Worm (Caenorhabditis elegans): Measurements from ENCODE around the gene Y51H7BR.8.

Gene Y51H7BR.8

DNA sequence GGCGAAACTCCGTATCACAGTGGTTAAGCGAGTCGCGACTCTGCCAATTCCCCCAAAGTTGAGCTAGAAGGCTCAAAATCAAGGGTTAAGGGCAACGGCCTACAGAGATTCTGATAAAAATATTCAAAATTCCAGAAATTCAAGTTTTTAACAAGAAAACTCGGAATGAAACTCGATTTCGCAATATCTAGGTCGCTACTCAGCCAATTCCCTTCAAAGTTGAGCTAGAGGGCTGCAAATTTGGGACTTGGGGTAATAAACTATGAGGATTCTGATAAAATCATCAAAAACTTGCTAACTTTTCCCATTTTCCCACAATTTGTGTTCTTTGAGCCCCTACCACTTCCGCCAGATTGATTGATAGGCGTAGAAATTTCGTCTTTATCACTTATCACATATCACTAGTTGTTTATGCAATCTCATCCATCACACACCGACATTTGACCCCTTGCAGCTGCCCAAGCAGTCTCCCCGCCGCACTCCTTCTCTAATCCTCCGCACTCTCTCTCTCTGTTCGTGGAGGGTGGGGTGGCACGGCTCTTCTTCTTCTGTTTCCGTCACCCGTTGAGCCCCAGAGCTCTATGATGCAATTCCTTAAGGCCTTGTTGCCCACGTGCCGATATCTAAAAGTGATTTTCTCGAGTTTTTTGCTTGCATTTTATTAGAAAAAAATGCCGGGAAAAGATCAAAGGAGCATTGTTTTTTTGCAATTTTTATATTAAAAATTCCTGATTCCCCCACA, 17.2 kb upstream of the Y51H7BR.8 start (continued):
- TF ChIP-seq jun-1 (tag; optimal IDR thresholded peaks at IDR 0.05) (no peak), ceh-20 (GFP tag; IDR thresholded peaks at IDR 0.05) (peak; percentile 57; the same call in 1 of the 2 replicates), duxl-1 (tag; optimal IDR thresholded peaks at IDR 0.05; ENCODE audit: poor library complexity) (no peak), spr-3 (GFP tag; optimal IDR thresholded peaks at IDR 0.05) (no peak), aha-1 (tag) (no peak), dve-1 (tag; optimal IDR thresholded peaks at IDR 0.05; ENCODE audit: insufficient read depth) (peak; percentile 7), spr-1 (tag; optimal IDR thresholded peaks at IDR 0.05) (no peak), zip-2 (tag; optimal IDR thresholded peaks at IDR 0.05) (no peak), sdz-12 (GFP tag; optimal IDR thresholded peaks at IDR 0.05) (no peak), lin-39 (tag; optimal IDR thresholded peaks at IDR 0.05) (no peak), lin-1 (GFP tag; IDR thresholded peaks at IDR 0.05) (no peak), rbr-2 (tag; optimal IDR thresholded peaks at IDR 0.05) (peak; percentile 33), dmd-9 (GFP tag; IDR thresholded peaks at IDR 0.05) (no peak), zfp-2 (tag; optimal IDR thresholded peaks at IDR 0.05) (no peak), egl-27 (tag; optimal IDR thresholded peaks at IDR 0.05) (no peak), madf-9 (GFP tag; conservative IDR thresholded peaks at IDR 0.05) (no peak), pqm-1 (tag; optimal IDR thresholded peaks at IDR 0.05) (no peak), ZK546.5 (tag; optimal IDR thresholded peaks at IDR 0.05) (no peak), gei-8 (GFP tag; optimal IDR thresholded peaks at IDR 0.05) (no peak), ztf-7 (tag; optimal IDR thresholded peaks at IDR 0.05) (no peak), F37D6.2 (tag; optimal IDR thresholded peaks at IDR 0.05) (no peak), lir-3 (tag; optimal IDR thresholded peaks at IDR 0.05) (no peak), hif-1 (tag; optimal IDR thresholded peaks at IDR 0.05) (peak in 1 of 2 experiments; percentile 75), tra-1 (GFP tag; IDR thresholded peaks at IDR 0.05) (no peak), ces-1 (GFP tag; optimal IDR thresholded peaks at IDR 0.05) (no peak), F26F4.8 (GFP tag; conservative IDR thresholded peaks at IDR 0.05) (no peak), dmd-6 (GFP tag; IDR thresholded peaks at IDR 0.05) (peak; percentile 33; the same call in 1 of the 2 replicates), unc-62 (GFP tag; optimal IDR thresholded peaks at IDR 0.05 in 1 of 2) (no peak), unc-62 (tag; optimal IDR thresholded peaks at IDR 0.05) (no peak), T26A8.4 (GFP tag; IDR thresholded peaks at IDR 0.05) (no peak), ceh-28 (tag; optimal IDR thresholded peaks at IDR 0.05) (no peak), saeg-2 (GFP tag; IDR thresholded peaks at IDR 0.05) (no peak), fos-1 (tag; optimal IDR thresholded peaks at IDR 0.05) (no peak), nhr-76 (tag; optimal IDR thresholded peaks at IDR 0.05) (no peak), hlh-30 (tag; optimal IDR thresholded peaks at IDR 0.05; ENCODE audit: insufficient read depth) (peak; percentile 74), mep-1 (tag; optimal IDR thresholded peaks at IDR 0.05) (peak; percentile 40), lin-13 (GFP tag; optimal IDR thresholded peaks at IDR 0.05) (peak; percentile 2), lin-29 (GFP tag; IDR thresholded peaks at IDR 0.05) (no peak), mes-2 (tag; optimal IDR thresholded peaks at IDR 0.05; ENCODE audit: poor library complexity, severe bottlenecking) (no peak), Y48G9A.11 (GFP tag; IDR thresholded peaks at IDR 0.05) (no peak), ceh-62 (tag; optimal IDR thresholded peaks at IDR 0.05) (no peak), nhr-237 (tag; optimal IDR thresholded peaks at IDR 0.05) (no peak), php-3 (GFP tag; IDR thresholded peaks at IDR 0.05) (no peak), mxl-2 (GFP tag; conservative IDR thresholded peaks at IDR 0.05) (no peak), unc-130 (GFP tag; optimal IDR thresholded peaks at IDR 0.05) (no peak), skn-1 (tag; optimal IDR thresholded peaks at IDR 0.05) (no peak), T20F7.1 (GFP tag; optimal IDR thresholded peaks at IDR 0.05) (no peak), nhr-6 (tag; optimal IDR thresholded peaks at IDR 0.05) (no peak), set-16 (GFP tag; IDR thresholded peaks at IDR 0.05) (peak; percentile 78), daf-8 (GFP tag; IDR thresholded peaks at IDR 0.05) (no peak), lsy-2 (tag; optimal IDR thresholded peaks at IDR 0.05) (peak in 1 of 2 experiments; percentile 44)

All from whole organism, L4 larva.